Fruit fly (Drosophila melanogaster) whole organism, embryonic: Measurements from ENCODE around the gene CG2187.

Source experiments
- BtbVII ChIP-seq: fragments of 200-800 bp; sonication (Bioruptor generic); optimal IDR thresholded peaks from 3 replicates; lab custom pipeline; 2017; ENCODE audit warnings: missing biosample characterization, mild to moderate bottlenecking, missing genetic modification characterization
- CG11085 ChIP-seq: fragments of 200-800 bp; sonication (Bioruptor generic); IDR thresholded peaks from 2 replicates; pipeline ENCODE4 v1.3.6; 2022; ENCODE audit warnings: missing biosample characterization, missing genetic modification characterization
- CG11247 ChIP-seq: fragments of 200-800 bp; sonication (Bioruptor generic); IDR thresholded peaks from 2 replicates; pipeline ENCODE4 v1.3.6; 2022; ENCODE audit warnings: missing biosample characterization, missing genetic modification characterization
- CG12104 ChIP-seq: fragments of 200-800 bp; sonication (Bioruptor generic); optimal IDR thresholded peaks from 3 replicates; lab custom pipeline; 2016; ENCODE audit warnings: missing biosample characterization, missing genetic modification characterization
- CG12155 ChIP-seq: fragments of 200-800 bp; sonication (Bioruptor generic); optimal IDR thresholded peaks from 3 replicates; lab custom pipeline; 2016; ENCODE audit warnings: missing biosample characterization, missing genetic modification characterization
- CG12219 ChIP-seq: fragments of 200-800 bp; sonication (Bioruptor generic); optimal IDR thresholded peaks from 3 replicates; lab custom pipeline; 2018; ENCODE audit warnings: missing biosample characterization, mild to moderate bottlenecking, missing genetic modification characterization
- CG14710 ChIP-seq: fragments of 200-800 bp; sonication (Bioruptor generic); optimal IDR thresholded peaks from 3 replicates; lab custom pipeline; 2019; ENCODE audit warnings: missing biosample characterization, mild to moderate bottlenecking, missing genetic modification characterization, moderate library complexity
- CG15011 ChIP-seq: fragments of 200-800 bp; sonication (Bioruptor generic); optimal IDR thresholded peaks from 3 replicates; lab custom pipeline; 2018; ENCODE audit warnings: missing biosample characterization, mild to moderate bottlenecking, missing genetic modification characterization
- CG18599 ChIP-seq: fragments of 200-800 bp; sonication (Bioruptor generic); optimal IDR thresholded peaks from 3 replicates; lab custom pipeline; 2017; ENCODE audit warnings: missing biosample characterization, missing genetic modification characterization, mild to moderate bottlenecking, moderate library complexity, missing genetic modification reagents
- CG3407 ChIP-seq: fragments of 200-800 bp; sonication (Bioruptor generic); optimal IDR thresholded peaks from 2 replicates; lab custom pipeline; 2018; ENCODE audit warnings: missing biosample characterization, mild to moderate bottlenecking, missing genetic modification characterization
- CG4707 ChIP-seq: fragments of 200-800 bp; sonication (Bioruptor generic); optimal IDR thresholded peaks from 2 replicates; lab custom pipeline; 2018; ENCODE audit warnings: missing biosample characterization, mild to moderate bottlenecking, missing genetic modification characterization, moderate library complexity
- CG6689 ChIP-seq: fragments of 200-800 bp; sonication (Bioruptor generic); IDR thresholded peaks from 2 replicates; pipeline ENCODE4 v1.3.6; 2022; ENCODE audit warnings: missing biosample characterization, missing genetic modification characterization
- CG7987 ChIP-seq: fragments of 200-800 bp; sonication (Bioruptor generic); optimal IDR thresholded peaks from 2 replicates; lab custom pipeline; 2018; ENCODE audit warnings: missing biosample characterization, mild to moderate bottlenecking, missing genetic modification characterization, moderate library complexity
- CG8765 ChIP-seq: fragments of 200-800 bp; sonication (Bioruptor generic); IDR thresholded peaks from 2 replicates; pipeline ENCODE4 v1.3.6; 2022; ENCODE audit warnings: missing biosample characterization, missing genetic modification characterization
- CG9437 ChIP-seq: fragments of 200-800 bp; sonication (Bioruptor generic); optimal IDR thresholded peaks from 2 replicates; lab custom pipeline; 2018; ENCODE audit warnings: missing biosample characterization, mild to moderate bottlenecking, missing genetic modification characterization
- HHEX ChIP-seq: fragments of 200-800 bp; sonication (Bioruptor generic); optimal IDR thresholded peaks from 3 replicates; lab custom pipeline; 2017; ENCODE audit warnings: missing biosample characterization, mild to moderate bottlenecking, missing genetic modification characterization, missing genetic modification reagents
- Hand ChIP-seq: fragments of 200-800 bp; sonication (Bioruptor generic); optimal IDR thresholded peaks from 2 replicates; lab custom pipeline; 2017; ENCODE audit warnings: mild to moderate bottlenecking, missing biosample characterization, missing genetic modification reagents, missing genetic modification characterization
- Hey ChIP-seq: fragments of 200-800 bp; sonication (Bioruptor generic); optimal IDR thresholded peaks from 3 replicates; lab custom pipeline; 2018; ENCODE audit warnings: missing biosample characterization, mild to moderate bottlenecking, missing genetic modification characterization
- Hmr ChIP-seq: fragments of 200-800 bp; sonication (Bioruptor generic); optimal IDR thresholded peaks from 3 replicates; lab custom pipeline; 2017; ENCODE audit warnings: mild to moderate bottlenecking, missing biosample characterization, missing genetic modification reagents, missing genetic modification characterization
- Hmx ChIP-seq: fragments of 200-800 bp; sonication (Bioruptor generic); optimal IDR thresholded peaks from 2 replicates; lab custom pipeline; 2016; ENCODE audit warnings: missing biosample characterization, missing genetic modification characterization
- Hsf ChIP-seq: fragments of 200-800 bp; sonication (Bioruptor generic); optimal IDR thresholded peaks from 3 replicates; lab custom pipeline; 2016; ENCODE audit warnings: missing biosample characterization, missing genetic modification characterization
- MTF-1 ChIP-seq: fragments of 200-800 bp; sonication (Bioruptor generic); optimal IDR thresholded peaks from 2 replicates; lab custom pipeline; 2018; ENCODE audit warnings: missing biosample characterization, mild to moderate bottlenecking, missing genetic modification characterization, borderline replicate concordance
- Med ChIP-seq: fragments of 200-800 bp; sonication (Bioruptor generic); peaks from one replicate; lab custom pipeline; 2016; ENCODE audit warnings: missing biosample characterization, missing genetic modification characterization, mild to moderate bottlenecking, inconsistent platforms, moderate library complexity
- Oaz ChIP-seq: fragments of 200-800 bp; sonication (Bioruptor generic); IDR thresholded peaks from 2 replicates; pipeline ENCODE4 v1.3.6; 2022; ENCODE audit warnings: missing biosample characterization, missing genetic modification characterization
- Pdp1 ChIP-seq, 2 experiments: fragments of 200-800 bp; sonication (Bioruptor generic); optimal IDR thresholded peaks; 3 replicates each; lab custom pipeline; 2016; ENCODE audit warnings: missing biosample characterization in 2 of 2, missing genetic modification characterization in 2 of 2, mild to moderate bottlenecking in 1 of 2, moderate library complexity in 1 of 2
- Sry-β ChIP-seq: fragments of 200-800 bp; sonication (Bioruptor generic); optimal IDR thresholded peaks from 2 replicates; lab custom pipeline; 2018; ENCODE audit warnings: missing biosample characterization, mild to moderate bottlenecking, missing genetic modification characterization, moderate library complexity
- TFAM ChIP-seq: fragments of 200-800 bp; sonication (Bioruptor generic); optimal IDR thresholded peaks from 2 replicates; lab custom pipeline; 2017; ENCODE audit warnings: missing biosample characterization, missing genetic modification characterization, inconsistent platforms
- Taf1 ChIP-seq: fragments of 200-800 bp; sonication (Bioruptor generic); IDR thresholded peaks from 2 replicates; pipeline ENCODE4 v1.3.6; 2022; ENCODE audit warnings: missing biosample characterization, missing genetic modification characterization
- aop ChIP-seq: fragments of 200-800 bp; sonication (Bioruptor generic); IDR thresholded peaks from 2 replicates; pipeline ENCODE4 v1.3.6; 2022; ENCODE audit warnings: missing biosample characterization, missing genetic modification characterization
- bsh ChIP-seq, 2 experiments: fragments of 200-800 bp; sonication (Bioruptor generic); optimal IDR thresholded peaks; 2 replicates each; lab custom pipeline; 2017 to 2018; ENCODE audit warnings: mild to moderate bottlenecking in 2 of 2, missing biosample characterization in 2 of 2, missing genetic modification characterization in 2 of 2, moderate library complexity in 1 of 2
- btn ChIP-seq: fragments of 200-800 bp; sonication (Bioruptor generic); optimal IDR thresholded peaks from 2 replicates; lab custom pipeline; 2016; ENCODE audit warnings: missing biosample characterization, missing genetic modification characterization
- cas ChIP-seq: fragments of 200-800 bp; sonication (Bioruptor generic); IDR thresholded peaks from 2 replicates; pipeline ENCODE4 v1.3.6; 2022; ENCODE audit warnings: missing biosample characterization, missing genetic modification characterization
- dimm ChIP-seq: fragments of 200-800 bp; sonication (Bioruptor generic); IDR thresholded peaks from 2 replicates; pipeline ENCODE4 v1.3.6; 2022; ENCODE audit warnings: missing biosample characterization, missing genetic modification characterization
- dysf ChIP-seq: fragments of 200-800 bp; sonication (Bioruptor generic); IDR thresholded peaks from 3 replicates; pipeline ENCODE4 v1.3.6; 2022; ENCODE audit warnings: missing biosample characterization, missing genetic modification characterization
- fu2 ChIP-seq: fragments of 200-800 bp; sonication (Bioruptor generic); optimal IDR thresholded peaks from 2 replicates; lab custom pipeline; 2016; ENCODE audit warnings: missing biosample characterization, missing genetic modification characterization
- hb ChIP-seq: fragments of 200-800 bp; sonication (Bioruptor generic); IDR thresholded peaks from 3 replicates; pipeline ENCODE4 v1.3.6; 2022; ENCODE audit warnings: missing biosample characterization, missing genetic modification characterization; ENCODE audit not compliant: partially characterized antibody
- hkb ChIP-seq, 2 experiments: fragments of 200-800 bp in 1 of 2; fragments of >200 bp in 1 of 2; sonication (Bioruptor generic) in 1 of 2; IDR thresholded peaks in 1 of 2; optimal IDR thresholded peaks in 1 of 2; 2 replicates each; pipeline versions ENCODE4 v1.3.6 to Lab custom; 2017 to 2022; ENCODE audit warnings: missing biosample characterization in 1 of 2, missing genetic modification characterization in 1 of 2
- knrl ChIP-seq: fragments of 200-800 bp; sonication (Bioruptor generic); IDR thresholded peaks from 3 replicates; pipeline ENCODE4 v1.3.6; 2022; ENCODE audit warnings: missing biosample characterization, missing genetic modification characterization; ENCODE audit not compliant: partially characterized antibody
- mam ChIP-seq: fragments of 200-800 bp; sonication (Bioruptor generic); optimal IDR thresholded peaks from 3 replicates; lab custom pipeline; 2016; ENCODE audit warnings: missing biosample characterization, missing genetic modification characterization
- mirr ChIP-seq: fragments of 200-800 bp; sonication (Bioruptor generic); optimal IDR thresholded peaks from 3 replicates; lab custom pipeline; 2018; ENCODE audit warnings: missing biosample characterization, mild to moderate bottlenecking, missing genetic modification characterization
- pho ChIP-seq: fragments of 200-800 bp; sonication (Bioruptor generic); optimal IDR thresholded peaks from 2 replicates; lab custom pipeline; 2016; ENCODE audit warnings: missing biosample characterization, missing genetic modification characterization
- prd ChIP-seq, 3 experiments: fragments of >200 bp in 2 of 3; fragments of 200-800 bp in 1 of 3; sonication (Bioruptor generic) in 1 of 3; optimal IDR thresholded peaks in 2 of 3; IDR thresholded peaks in 1 of 3; 2 replicates in 2 of 3; 3 replicates in 1 of 3; pipeline versions ENCODE4 v1.3.6 to Lab custom; 2017 to 2022; ENCODE audit warnings: missing biosample characterization in 1 of 3, missing genetic modification characterization in 1 of 3
- schlank ChIP-seq: fragments of 200-800 bp; sonication (Bioruptor generic); optimal IDR thresholded peaks from 2 replicates; lab custom pipeline; 2018; ENCODE audit warnings: missing biosample characterization, mild to moderate bottlenecking, missing genetic modification characterization
- so ChIP-seq: fragments of 200-800 bp; sonication (Bioruptor generic); IDR thresholded peaks from 3 replicates; pipeline ENCODE4 v1.3.6; 2022; ENCODE audit warnings: missing biosample characterization, missing genetic modification characterization
- wor ChIP-seq: fragments of 200-800 bp; sonication (Bioruptor generic); IDR thresholded peaks from 2 replicates; pipeline ENCODE4 v1.3.6; 2022; ENCODE audit warnings: missing biosample characterization, missing genetic modification characterization
- zen2 ChIP-seq: fragments of 200-800 bp; sonication (Bioruptor generic); IDR thresholded peaks from 3 replicates; pipeline ENCODE4 v1.3.6; 2022; ENCODE audit warnings: missing biosample characterization, missing genetic modification characterization; ENCODE audit not compliant: partially characterized antibody

CG2187 gene

DNA sequence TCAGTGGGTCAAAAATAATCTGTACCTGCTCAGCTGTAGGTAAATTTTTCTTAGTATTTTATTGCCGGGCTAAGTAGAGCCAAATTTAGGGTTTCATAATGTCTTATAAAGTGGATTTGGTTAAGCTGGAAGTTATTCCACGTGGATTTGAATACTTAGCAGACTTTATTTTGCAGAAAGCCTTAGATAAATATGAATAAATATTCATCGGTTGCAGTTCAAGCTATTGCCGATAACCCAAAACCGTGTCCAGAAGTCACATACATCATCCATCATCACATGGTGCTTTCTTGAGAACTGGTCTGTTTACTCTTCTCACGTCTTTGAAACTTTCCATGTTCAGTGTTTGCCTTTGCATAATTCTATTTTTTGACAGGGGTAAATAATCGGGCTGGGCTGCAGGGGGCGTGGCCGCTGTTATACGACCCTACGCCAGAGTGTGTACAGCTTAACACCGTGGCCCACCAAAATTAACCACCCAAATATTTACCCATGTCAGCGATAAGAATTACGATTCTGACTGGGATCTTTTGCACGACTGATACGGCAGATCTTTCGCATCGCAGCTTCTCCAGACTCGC is at the start of gene CG2187 (continued):
- TF ChIP-seq HHEX (GFP tag; lab: Kevin White, UChicago) (peak; percentile 11), dimm (GFP tag; lab: Robert Waterston, UW) (no peak), BtbVII (GFP tag; lab: Kevin White, UChicago) (peak; percentile 32), Taf1 (GFP tag; lab: Robert Waterston, UW) (no peak), hkb (optimal IDR thresholded peaks at IDR 0.05; lab: Kevin White, UChicago) (no peak), hkb (GFP tag; IDR thresholded peaks at IDR 0.05; lab: Robert Waterston, UW) (peak; percentile 13; the same call in 1 of the 2 replicates), CG3407 (peak; percentile 0), CG8765 (GFP tag; lab: Robert Waterston, UW) (no peak), CG4707 (GFP tag; lab: Kevin White, UChicago) (peak; percentile 3), CG12219 (GFP tag; lab: Kevin White, UChicago) (peak; percentile 9), Med (GFP tag; lab: Kevin White, UChicago) (peak; percentile 75), CG18599 (GFP tag; lab: Kevin White, UChicago) (peak; percentile 45), CG12104 (GFP tag; lab: Kevin White, UChicago) (peak; percentile 12), Pdp1 (GFP tag; optimal IDR thresholded peaks at IDR 0.05; lab: Kevin White, UChicago) (peak in 1 of 2 experiments; percentile 35)

DNA sequence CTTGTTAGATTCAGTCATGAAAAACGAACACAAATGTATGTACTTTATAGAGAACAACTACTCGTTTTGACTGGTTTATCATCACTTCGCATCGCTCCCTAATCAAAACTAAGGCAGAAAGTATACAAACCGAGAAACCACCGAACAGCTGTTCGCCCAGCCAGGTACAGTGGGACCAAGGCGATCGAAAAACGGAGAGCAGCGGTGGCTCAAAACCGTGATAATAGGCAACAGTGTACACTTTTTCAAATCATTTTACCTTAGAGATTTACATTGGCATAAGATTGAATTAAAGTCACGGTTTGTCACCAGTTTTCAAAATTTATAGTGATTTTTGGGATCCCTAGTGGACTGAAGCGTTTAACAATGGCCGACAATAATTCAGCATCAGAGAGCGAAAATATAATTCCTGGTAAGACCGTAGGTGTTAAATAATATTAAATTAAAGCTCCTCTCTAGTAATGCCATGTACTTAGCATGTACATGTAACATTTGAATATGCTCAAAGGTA is 46.8 kb upstream of the CG2187 start, which contains the start of the genes CG42233 and CG1971:
Gene CG42233 (minus strand): TSS at position 51 of the 511 bp plus-strand sequence.
Gene CG1971 (plus strand): TSS at position 241 of the 511 bp plus-strand sequence.
- no peak for TF ChIP-seq btn
- TF ChIP-seq cas (GFP tag; lab: Robert Waterston, UW) = no peak
- no peak for TF ChIP-seq CG9437 (GFP tag; lab: Kevin White, UChicago)
- no peak for TF ChIP-seq knrl (GFP tag; lab: Robert Waterston, UW)
- no peak for TF ChIP-seq aop (GFP tag; lab: Robert Waterston, UW)
- TF ChIP-seq mirr = no peak
- no peak for TF ChIP-seq CG7987 (GFP tag; lab: Kevin White, UChicago)
- TF ChIP-seq CG14710 (tag; lab: Kevin White, UChicago) = peak; percentile 49
- TF ChIP-seq dysf (GFP tag; lab: Robert Waterston, UW) = 0 out of 3 replicates have a peak, but pooled peaks have one; percentile 9
- no peak for TF ChIP-seq Hmr
- TF ChIP-seq Hsf (GFP tag; lab: Kevin White, UChicago) = peak; percentile 46
- TF ChIP-seq CG6689 (GFP tag; lab: Robert Waterston, UW) = no peak
- no peak for TF ChIP-seq Hand
- peak; percentile 30 for TF ChIP-seq CG4707 (GFP tag; lab: Kevin White, UChicago)
- TF ChIP-seq Oaz (GFP tag; lab: Robert Waterston, UW) = no peak
- no peak for TF ChIP-seq MTF-1 (GFP tag; lab: Kevin White, UChicago)
- TF ChIP-seq pho (GFP tag; lab: Kevin White, UChicago) = peak; percentile 15
- TF ChIP-seq prd (optimal IDR thresholded peaks at IDR 0.05; lab: Kevin White, UChicago) = no peak
- peak; percentile 31; the same call in 1 of the 3 replicates for TF ChIP-seq prd (GFP tag; IDR thresholded peaks at IDR 0.05; lab: Robert Waterston, UW)
- peak; percentile 25 for TF ChIP-seq mam
- peak; percentile 11 for TF ChIP-seq fu2
- TF ChIP-seq so (GFP tag; lab: Robert Waterston, UW) = no peak
- TF ChIP-seq CG12155 = peak; percentile 4
- TF ChIP-seq hb (GFP tag; lab: Robert Waterston, UW) = peak; percentile 69; the same call in 1 of the 3 replicates
- no peak for TF ChIP-seq bsh (GFP tag; optimal IDR thresholded peaks at IDR 0.05; lab: Kevin White, UChicago)
- no peak for TF ChIP-seq CG3407
- TF ChIP-seq CG15011 (GFP tag; lab: Kevin White, UChicago) = no peak
- TF ChIP-seq TFAM (GFP tag; lab: Kevin White, UChicago) = no peak
- no peak for TF ChIP-seq CG11085 (GFP tag; lab: Robert Waterston, UW)
- TF ChIP-seq Hmx (GFP tag; lab: Kevin White, UChicago) = no peak
- TF ChIP-seq Sry-β (GFP tag; lab: Kevin White, UChicago) = no peak
- no peak for TF ChIP-seq schlank (tag; lab: Kevin White, UChicago)
- TF ChIP-seq CG11247 (GFP tag; lab: Robert Waterston, UW) = no peak
- no peak for TF ChIP-seq wor (GFP tag; lab: Robert Waterston, UW)
- TF ChIP-seq zen2 (GFP tag; lab: Robert Waterston, UW) = no peak
- TF ChIP-seq Hey = no peak
